Fruit fly (Drosophila melanogaster) whole organism, embryonic: ENCODE measurements around the gene CG12035.

ENCODE experiments used
- B-H1 ChIP-seq: fragments of 200-800 bp; sonication (Bioruptor generic); IDR thresholded peaks from 3 replicates; pipeline ENCODE4 v1.3.6; 2022; ENCODE audit warnings: missing biosample characterization, missing genetic modification characterization
- BtbVII ChIP-seq: fragments of 200-800 bp; sonication (Bioruptor generic); optimal IDR thresholded peaks from 3 replicates; lab custom pipeline; 2017; ENCODE audit warnings: missing biosample characterization, mild to moderate bottlenecking, missing genetic modification characterization
- CG10274 ChIP-seq: fragments of 200-800 bp; sonication (Bioruptor generic); optimal IDR thresholded peaks from 3 replicates; lab custom pipeline; 2017; ENCODE audit warnings: missing biosample characterization, mild to moderate bottlenecking, missing genetic modification characterization
- CG10366 ChIP-seq: fragments of 200-800 bp; sonication (Bioruptor generic); IDR thresholded peaks from 2 replicates; pipeline ENCODE4 v1.3.6; 2022; ENCODE audit warnings: missing biosample characterization, missing genetic modification characterization
- CG11093 ChIP-seq: fragments of 200-800 bp; sonication (Bioruptor generic); IDR thresholded peaks from 3 replicates; pipeline ENCODE4 v1.3.6; 2022; ENCODE audit warnings: missing biosample characterization, missing genetic modification characterization
- CG11560 ChIP-seq: fragments of 200-800 bp; sonication (Bioruptor generic); IDR thresholded peaks from 3 replicates; pipeline ENCODE4 v1.3.6; 2022; ENCODE audit warnings: missing biosample characterization, missing genetic modification characterization
- CG15011 ChIP-seq: fragments of 200-800 bp; sonication (Bioruptor generic); optimal IDR thresholded peaks from 3 replicates; lab custom pipeline; 2018; ENCODE audit warnings: missing biosample characterization, mild to moderate bottlenecking, missing genetic modification characterization
- CG1602 ChIP-seq: fragments of 200-800 bp; sonication (Bioruptor generic); optimal IDR thresholded peaks from 3 replicates; lab custom pipeline; 2016; ENCODE audit warnings: missing biosample characterization, missing genetic modification characterization
- CG1647 ChIP-seq: fragments of 200-800 bp; sonication (Bioruptor generic); optimal IDR thresholded peaks from 3 replicates; lab custom pipeline; 2016; ENCODE audit warnings: missing biosample characterization, missing genetic modification characterization
- CG18262 ChIP-seq: fragments of 200-800 bp; optimal IDR thresholded peaks from 3 replicates; lab custom pipeline; 2019; ENCODE audit warnings: missing biosample characterization, mild to moderate bottlenecking, missing genetic modification characterization, moderate library complexity
- CG2678 ChIP-seq: fragments of 200-800 bp; sonication (Bioruptor generic); optimal IDR thresholded peaks from 3 replicates; lab custom pipeline; 2019; ENCODE audit warnings: missing biosample characterization, mild to moderate bottlenecking, missing genetic modification characterization, moderate library complexity
- CG31224 ChIP-seq: fragments of 200-800 bp; sonication (Bioruptor generic); IDR thresholded peaks from 2 replicates; pipeline ENCODE4 v1.3.6; 2022; ENCODE audit warnings: missing biosample characterization, missing genetic modification characterization
- CG33213 ChIP-seq: fragments of 200-800 bp; sonication (Bioruptor generic); optimal IDR thresholded peaks from 3 replicates; lab custom pipeline; 2016; ENCODE audit warnings: missing biosample characterization, missing genetic modification characterization
- CG33557 ChIP-seq: fragments of 200-800 bp; sonication (Bioruptor generic); optimal IDR thresholded peaks from 2 replicates; lab custom pipeline; 2019; ENCODE audit warnings: missing biosample characterization, mild to moderate bottlenecking, missing genetic modification characterization, moderate library complexity
- CG34376 ChIP-seq: fragments of 200-800 bp; sonication (Bioruptor generic); optimal IDR thresholded peaks from 2 replicates; lab custom pipeline; 2018; ENCODE audit warnings: missing biosample characterization, mild to moderate bottlenecking, missing genetic modification characterization
- CG42726 ChIP-seq: fragments of 200-800 bp; sonication (Bioruptor generic); IDR thresholded peaks from 2 replicates; pipeline ENCODE4 v1.3.6; 2022; ENCODE audit warnings: missing biosample characterization, missing genetic modification characterization; ENCODE audit not compliant: partially characterized antibody
- CG43689 ChIP-seq: fragments of 200-800 bp; sonication (Bioruptor generic); IDR thresholded peaks from 2 replicates; pipeline ENCODE4 v1.3.6; 2022; ENCODE audit warnings: missing biosample characterization, missing genetic modification characterization
- CG5953 ChIP-seq: fragments of 200-800 bp; sonication (Bioruptor generic); IDR thresholded peaks from 2 replicates; pipeline ENCODE4 v1.3.6; 2022; ENCODE audit warnings: missing biosample characterization, missing genetic modification characterization
- CG6254 ChIP-seq: fragments of 200-800 bp; sonication (Bioruptor generic); optimal IDR thresholded peaks from 3 replicates; lab custom pipeline; 2017; ENCODE audit warnings: mild to moderate bottlenecking, missing biosample characterization, missing genetic modification reagents, missing genetic modification characterization
- CG6765 ChIP-seq: fragments of 200-800 bp; sonication (Bioruptor generic); optimal IDR thresholded peaks from 3 replicates; lab custom pipeline; 2017; ENCODE audit warnings: missing biosample characterization, mild to moderate bottlenecking, missing genetic modification characterization
- CG9797 ChIP-seq: fragments of 200-800 bp; sonication (Bioruptor generic); optimal IDR thresholded peaks from 3 replicates; lab custom pipeline; 2018; ENCODE audit warnings: missing biosample characterization, mild to moderate bottlenecking, missing genetic modification characterization
- CHES-1-like ChIP-seq: fragments of 200-800 bp; sonication (Bioruptor generic); optimal IDR thresholded peaks from 2 replicates; lab custom pipeline; 2016; ENCODE audit warnings: missing biosample characterization, missing genetic modification characterization
- D19A ChIP-seq: fragments of 200-800 bp; optimal IDR thresholded peaks from 3 replicates; lab custom pipeline; 2019; ENCODE audit warnings: missing biosample characterization, mild to moderate bottlenecking, missing genetic modification characterization, moderate library complexity
- Hmr ChIP-seq: fragments of 200-800 bp; sonication (Bioruptor generic); optimal IDR thresholded peaks from 3 replicates; lab custom pipeline; 2017; ENCODE audit warnings: mild to moderate bottlenecking, missing biosample characterization, missing genetic modification reagents, missing genetic modification characterization
- Hr39 ChIP-seq: fragments of >200 bp; optimal IDR thresholded peaks from 2 replicates; lab custom pipeline; 2017
- Kr ChIP-seq: fragments of 200-800 bp; sonication (Bioruptor generic); optimal IDR thresholded peaks from 2 replicates; lab custom pipeline; 2017; ENCODE audit warnings: missing biosample characterization, mild to moderate bottlenecking, missing genetic modification characterization
- Med ChIP-seq: fragments of 200-800 bp; sonication (Bioruptor generic); peaks from one replicate; lab custom pipeline; 2016; ENCODE audit warnings: missing biosample characterization, missing genetic modification characterization, mild to moderate bottlenecking, inconsistent platforms, moderate library complexity
- NC2α ChIP-seq: fragments of 200-800 bp; sonication (Bioruptor generic); optimal IDR thresholded peaks from 2 replicates; lab custom pipeline; 2016; ENCODE audit warnings: missing biosample characterization, missing genetic modification characterization
- NC2β ChIP-seq: fragments of 200-800 bp; sonication (Bioruptor generic); optimal IDR thresholded peaks from 2 replicates; lab custom pipeline; 2016; ENCODE audit warnings: missing biosample characterization, missing genetic modification characterization
- Ssrp ChIP-seq: fragments of 200-800 bp; sonication (Bioruptor generic); optimal IDR thresholded peaks from 2 replicates; lab custom pipeline; 2018; ENCODE audit warnings: missing biosample characterization, mild to moderate bottlenecking, missing genetic modification characterization, moderate library complexity
- amos ChIP-seq: fragments of 200-800 bp; sonication (Bioruptor generic); IDR thresholded peaks from 2 replicates; pipeline ENCODE4 v1.3.6; 2022; ENCODE audit warnings: missing biosample characterization, missing genetic modification characterization; ENCODE audit not compliant: partially characterized antibody
- bowl ChIP-seq: fragments of 200-800 bp; sonication (Bioruptor generic); IDR thresholded peaks from 2 replicates; pipeline ENCODE4 v1.3.6; 2022; ENCODE audit warnings: missing biosample characterization, missing genetic modification characterization
- caup ChIP-seq: fragments of 200-800 bp; sonication (Bioruptor generic); optimal IDR thresholded peaks from 3 replicates; lab custom pipeline; 2017; ENCODE audit warnings: missing biosample characterization, mild to moderate bottlenecking, missing genetic modification characterization, moderate library complexity; ENCODE audit not compliant: severe bottlenecking
- ci ChIP-seq: fragments of 200-800 bp; sonication (Bioruptor generic); IDR thresholded peaks from 3 replicates; pipeline ENCODE4 v1.3.6; 2022; ENCODE audit warnings: missing biosample characterization, missing genetic modification characterization
- dan ChIP-seq: fragments of 200-800 bp; sonication (Bioruptor generic); IDR thresholded peaks from 2 replicates; pipeline ENCODE4 v1.3.6; 2022; ENCODE audit warnings: missing biosample characterization, missing genetic modification characterization
- en ChIP-seq: fragments of 200-800 bp; sonication (Bioruptor generic); optimal IDR thresholded peaks from 2 replicates; lab custom pipeline; 2016; ENCODE audit warnings: missing biosample characterization, missing genetic modification characterization
- exex ChIP-seq: fragments of 200-800 bp; sonication (Bioruptor generic); optimal IDR thresholded peaks from 4 replicates; lab custom pipeline; 2018; ENCODE audit warnings: missing biosample characterization, mild to moderate bottlenecking, missing genetic modification characterization, moderate library complexity
- fu2 ChIP-seq: fragments of 200-800 bp; sonication (Bioruptor generic); optimal IDR thresholded peaks from 2 replicates; lab custom pipeline; 2016; ENCODE audit warnings: missing biosample characterization, missing genetic modification characterization
- gem ChIP-seq: fragments of 200-800 bp; sonication (Bioruptor generic); optimal IDR thresholded peaks from 2 replicates; lab custom pipeline; 2019; ENCODE audit warnings: missing biosample characterization, mild to moderate bottlenecking, missing genetic modification characterization, moderate library complexity
- grn ChIP-seq: fragments of 200-800 bp; sonication (Bioruptor generic); optimal IDR thresholded peaks from 3 replicates; lab custom pipeline; 2017; ENCODE audit warnings: missing biosample characterization, missing genetic modification characterization
- gsb-n ChIP-seq: fragments of 200-800 bp; sonication (Bioruptor generic); optimal IDR thresholded peaks from 3 replicates; lab custom pipeline; 2018; ENCODE audit warnings: missing biosample characterization, mild to moderate bottlenecking, missing genetic modification characterization
- hth ChIP-seq: fragments of >200 bp; optimal IDR thresholded peaks from 2 replicates; lab custom pipeline; 2017; ENCODE audit warnings: inconsistent platforms
- lab ChIP-seq: fragments of 200-800 bp; sonication (Bioruptor generic); optimal IDR thresholded peaks from 3 replicates; lab custom pipeline; 2017; ENCODE audit warnings: missing biosample characterization, missing genetic modification characterization, mild to moderate bottlenecking, moderate library complexity, missing genetic modification reagents
- mirr ChIP-seq: fragments of 200-800 bp; sonication (Bioruptor generic); optimal IDR thresholded peaks from 3 replicates; lab custom pipeline; 2018; ENCODE audit warnings: missing biosample characterization, mild to moderate bottlenecking, missing genetic modification characterization
- pb ChIP-seq: fragments of 200-800 bp; sonication (Bioruptor generic); optimal IDR thresholded peaks from 3 replicates; lab custom pipeline; 2016; ENCODE audit warnings: missing biosample characterization, missing genetic modification characterization
- salm ChIP-seq: fragments of 200-800 bp; sonication (Bioruptor generic); optimal IDR thresholded peaks from 2 replicates; lab custom pipeline; 2018; ENCODE audit warnings: missing biosample characterization, mild to moderate bottlenecking, missing genetic modification characterization
- sd ChIP-seq: fragments of 200-800 bp; sonication (Bioruptor generic); optimal IDR thresholded peaks from 3 replicates; lab custom pipeline; 2018; ENCODE audit warnings: missing biosample characterization, mild to moderate bottlenecking, missing genetic modification characterization, moderate library complexity
- sob ChIP-seq: fragments of 200-800 bp; sonication (Bioruptor generic); IDR thresholded peaks from 2 replicates; pipeline ENCODE4 v1.3.6; 2022; ENCODE audit warnings: missing biosample characterization, missing genetic modification characterization
- sug ChIP-seq: fragments of 200-800 bp; optimal IDR thresholded peaks from 2 replicates; lab custom pipeline; 2019; ENCODE audit warnings: missing biosample characterization, mild to moderate bottlenecking, missing genetic modification characterization, moderate library complexity
- toy ChIP-seq: fragments of 200-800 bp; sonication (Bioruptor generic); IDR thresholded peaks from 2 replicates; pipeline ENCODE4 v1.3.6; 2022; ENCODE audit warnings: missing biosample characterization, missing genetic modification characterization
- twi ChIP-seq: fragments of 200-800 bp; optimal IDR thresholded peaks from 2 replicates; lab custom pipeline; 2019; ENCODE audit warnings: missing biosample characterization, mild to moderate bottlenecking, missing genetic modification characterization, moderate library complexity

Gene CG12035

DNA sequence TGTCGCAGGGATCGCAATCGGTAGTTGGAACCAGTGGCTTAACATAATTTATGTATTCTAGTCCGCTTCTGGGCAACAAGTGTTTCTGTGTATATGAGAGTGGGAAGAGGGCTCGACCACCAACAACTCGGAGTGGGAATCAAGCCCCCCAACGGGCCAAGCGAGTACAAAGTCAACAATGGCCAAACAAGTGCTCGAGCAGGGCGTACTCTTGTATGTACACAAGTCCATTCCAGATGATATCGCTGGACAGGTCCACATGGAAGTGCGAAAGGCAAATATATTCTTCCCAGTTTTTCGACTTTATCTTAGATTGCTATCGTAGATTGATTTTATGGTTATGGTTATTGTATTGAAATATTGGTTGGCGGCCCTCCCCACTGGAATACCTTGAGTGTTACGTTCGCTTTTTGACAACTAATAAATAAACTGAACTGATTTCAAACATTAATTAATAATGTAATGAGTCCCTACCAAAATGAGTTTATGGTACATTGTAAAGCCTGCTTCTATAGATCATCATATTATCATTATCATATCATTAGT is 18.4 kb downstream of the CG12035 start (continued):
- peak; percentile 59 for TF ChIP-seq CG33557
- TF ChIP-seq dan (GFP tag; lab: Robert Waterston, UW): no peak
- TF ChIP-seq CG11093 (GFP tag; lab: Robert Waterston, UW): no peak
- peak; percentile 14 for TF ChIP-seq CG18262 (tag; lab: Kevin White, UChicago)
- TF ChIP-seq Kr (GFP tag; lab: Kevin White, UChicago): peak; percentile 67
- peak; percentile 66 for TF ChIP-seq CG31224 (GFP tag; lab: Robert Waterston, UW)
- peak; percentile 1 for TF ChIP-seq CG15011 (GFP tag; lab: Kevin White, UChicago)
- no peak for TF ChIP-seq CG6254 (GFP tag; lab: Kevin White, UChicago)
- TF ChIP-seq fu2 (GFP tag; lab: Kevin White, UChicago): no peak
- TF ChIP-seq BtbVII (GFP tag; lab: Kevin White, UChicago): peak; percentile 40
- TF ChIP-seq bowl: no peak
- TF ChIP-seq CG11560: no peak
- TF ChIP-seq CG34376 (GFP tag; lab: Kevin White, UChicago): peak; percentile 94
- 0 out of 2 replicates have a peak, but pooled peaks have one; percentile 3 for TF ChIP-seq CG10366 (GFP tag; lab: Robert Waterston, UW)
- TF ChIP-seq CG1647 (GFP tag; lab: Kevin White, UChicago): no peak
- no peak for TF ChIP-seq CG1602
- peak; percentile 2 for TF ChIP-seq CG6765 (GFP tag; lab: Kevin White, UChicago)
- TF ChIP-seq B-H1 (GFP tag; lab: Robert Waterston, UW): no peak
- no peak for TF ChIP-seq CHES-1-like (GFP tag; lab: Kevin White, UChicago)
- TF ChIP-seq Med (GFP tag; lab: Kevin White, UChicago): peak; percentile 58
- TF ChIP-seq twi (tag; lab: Kevin White, UChicago): peak; percentile 35
- peak; percentile 22; the same call in 1 of the 3 replicates for TF ChIP-seq ci (GFP tag; lab: Robert Waterston, UW)
- TF ChIP-seq CG5953 (GFP tag; lab: Robert Waterston, UW): no peak
- peak; percentile 4 for TF ChIP-seq NC2β (GFP tag; lab: Kevin White, UChicago)
- TF ChIP-seq CG42726 (GFP tag; lab: Robert Waterston, UW): no peak
- TF ChIP-seq toy (GFP tag; lab: Robert Waterston, UW): no peak
- TF ChIP-seq CG9797 (GFP tag; lab: Kevin White, UChicago): no peak
- TF ChIP-seq gem (tag; lab: Kevin White, UChicago): peak; percentile 3
- peak; percentile 31 for TF ChIP-seq gsb-n
- peak; percentile 9 for TF ChIP-seq salm
- TF ChIP-seq caup (GFP tag; lab: Kevin White, UChicago): peak; percentile 27
- TF ChIP-seq amos (GFP tag; lab: Robert Waterston, UW): no peak

dm6 chr3L:1745432-1745831 is 21.2 kb downstream of the CG12035 start:
- TF ChIP-seq CG33213 (GFP tag; lab: Kevin White, UChicago): no peak
- TF ChIP-seq sd (tag; lab: Kevin White, UChicago): peak; percentile 21
- peak; percentile 98 for TF ChIP-seq sug (tag; lab: Kevin White, UChicago)
- peak; percentile 89 for TF ChIP-seq exex (tag; lab: Kevin White, UChicago)
- TF ChIP-seq CG2678 (tag; lab: Kevin White, UChicago): peak; percentile 26
- no peak for TF ChIP-seq CG5953 (GFP tag; lab: Robert Waterston, UW)
- peak; percentile 12 for TF ChIP-seq Hmr (GFP tag; lab: Kevin White, UChicago)
- no peak for TF ChIP-seq pb (GFP tag; lab: Kevin White, UChicago)
- no peak for TF ChIP-seq hth (lab: Kevin White, UChicago)
- TF ChIP-seq CG34376 (GFP tag; lab: Kevin White, UChicago): peak; percentile 42
- no peak for TF ChIP-seq CG43689
- TF ChIP-seq lab (GFP tag; lab: Kevin White, UChicago): peak; percentile 58
- TF ChIP-seq Hr39: no peak
- peak; percentile 81 for TF ChIP-seq grn
- no peak for TF ChIP-seq Ssrp (tag; lab: Kevin White, UChicago)
- TF ChIP-seq NC2α (GFP tag; lab: Kevin White, UChicago): no peak
- TF ChIP-seq D19A (tag; lab: Kevin White, UChicago): peak; percentile 63
- TF ChIP-seq en (GFP tag; lab: Kevin White, UChicago): no peak
- no peak for TF ChIP-seq sob (GFP tag; lab: Robert Waterston, UW)
- peak; percentile 34 for TF ChIP-seq mirr (GFP tag; lab: Kevin White, UChicago)
- TF ChIP-seq CG10274: no peak
